Fruit fly (Drosophila melanogaster) whole organism, embryonic: ENCODE data around the gene RPA1.

Experiments
- Bgb ChIP-seq: fragments of 200-800 bp; sonication (Bioruptor generic); IDR thresholded peaks from 2 replicates; pipeline ENCODE4 v1.3.6; 2022; ENCODE audit warnings: missing biosample characterization, missing genetic modification characterization; ENCODE audit not compliant: partially characterized antibody
- CG10209 ChIP-seq: fragments of 200-800 bp; sonication (Bioruptor generic); optimal IDR thresholded peaks from 3 replicates; lab custom pipeline; 2017; ENCODE audit warnings: missing biosample characterization, mild to moderate bottlenecking, missing genetic modification characterization, missing genetic modification reagents
- CG11696 ChIP-seq: fragments of 200-800 bp; sonication (Bioruptor generic); IDR thresholded peaks from 2 replicates; pipeline ENCODE4 v1.3.6; 2022; ENCODE audit warnings: missing biosample characterization, missing genetic modification characterization
- CG12155 ChIP-seq: fragments of 200-800 bp; sonication (Bioruptor generic); optimal IDR thresholded peaks from 3 replicates; lab custom pipeline; 2016; ENCODE audit warnings: missing biosample characterization, missing genetic modification characterization
- CG12236 ChIP-seq: fragments of 200-800 bp; sonication (Bioruptor generic); optimal IDR thresholded peaks from 2 replicates; lab custom pipeline; 2016; ENCODE audit warnings: missing biosample characterization, missing genetic modification characterization
- CG12659 ChIP-seq: fragments of 200-800 bp; sonication (Bioruptor generic); optimal IDR thresholded peaks from 3 replicates; lab custom pipeline; 2017; ENCODE audit warnings: mild to moderate bottlenecking, missing biosample characterization, missing genetic modification reagents, missing genetic modification characterization
- CG12942 ChIP-seq: fragments of 200-800 bp; sonication (Bioruptor generic); optimal IDR thresholded peaks from 3 replicates; lab custom pipeline; 2016; ENCODE audit warnings: missing biosample characterization, missing genetic modification characterization
- CG14860 ChIP-seq: fragments of 200-800 bp; sonication (Bioruptor generic); IDR thresholded peaks from 3 replicates; pipeline ENCODE4 v1.3.6; 2022; ENCODE audit warnings: missing biosample characterization, missing genetic modification characterization; ENCODE audit not compliant: partially characterized antibody
- CG16813 ChIP-seq: fragments of 200-800 bp; sonication (Bioruptor generic); IDR thresholded peaks from 3 replicates; pipeline ENCODE4 v1.3.6; 2022; ENCODE audit warnings: missing biosample characterization, missing genetic modification characterization; ENCODE audit not compliant: partially characterized antibody
- CG17829 ChIP-seq: fragments of 200-800 bp; optimal IDR thresholded peaks from 2 replicates; lab custom pipeline; 2019; ENCODE audit warnings: missing biosample characterization, mild to moderate bottlenecking, missing genetic modification characterization, moderate library complexity
- CG18011 ChIP-seq: fragments of 200-800 bp; sonication (Bioruptor generic); optimal IDR thresholded peaks from 2 replicates; lab custom pipeline; 2017; ENCODE audit warnings: missing biosample characterization, missing genetic modification characterization, mild to moderate bottlenecking, moderate library complexity, missing genotype
- CG18619 ChIP-seq: fragments of 200-800 bp; sonication (Bioruptor generic); optimal IDR thresholded peaks from 3 replicates; lab custom pipeline; 2017; ENCODE audit warnings: missing biosample characterization, mild to moderate bottlenecking, missing genetic modification characterization
- CG2129 ChIP-seq: fragments of 200-800 bp; sonication (Bioruptor generic); IDR thresholded peaks from 2 replicates; pipeline ENCODE4 v1.3.6; 2022; ENCODE audit warnings: missing biosample characterization, missing genetic modification characterization; ENCODE audit not compliant: partially characterized antibody
- CG34224 ChIP-seq: fragments of 200-800 bp; sonication (Bioruptor generic); IDR thresholded peaks from 3 replicates; pipeline ENCODE4 v1.3.6; 2022; ENCODE audit warnings: missing biosample characterization, missing genetic modification characterization; ENCODE audit not compliant: partially characterized antibody
- CG34422 ChIP-seq: fragments of 200-800 bp; sonication (Bioruptor generic); IDR thresholded peaks from 3 replicates; pipeline ENCODE4 v1.3.6; 2022; ENCODE audit warnings: missing biosample characterization, missing genetic modification characterization
- CG4730 ChIP-seq: fragments of 200-800 bp; sonication (Bioruptor generic); IDR thresholded peaks from 2 replicates; pipeline ENCODE4 v1.3.6; 2022; ENCODE audit warnings: missing biosample characterization, missing genetic modification characterization
- CG6791 ChIP-seq: fragments of 200-800 bp; sonication (Bioruptor generic); IDR thresholded peaks from 3 replicates; pipeline ENCODE4 v1.3.6; 2022; ENCODE audit warnings: missing biosample characterization, missing genetic modification characterization; ENCODE audit not compliant: partially characterized antibody
- CG7987 ChIP-seq: fragments of 200-800 bp; sonication (Bioruptor generic); optimal IDR thresholded peaks from 2 replicates; lab custom pipeline; 2018; ENCODE audit warnings: missing biosample characterization, mild to moderate bottlenecking, missing genetic modification characterization, moderate library complexity
- Dll ChIP-seq: fragments of 200-800 bp; sonication (Bioruptor generic); IDR thresholded peaks from 4 replicates; pipeline ENCODE4 v1.3.6; 2022; ENCODE audit warnings: missing biosample characterization, missing genetic modification characterization; ENCODE audit not compliant: partially characterized antibody
- Doc3 ChIP-seq: fragments of 200-800 bp; sonication (Bioruptor generic); IDR thresholded peaks from 3 replicates; pipeline ENCODE4 v1.3.6; 2022; ENCODE audit warnings: missing biosample characterization, missing genetic modification characterization; ENCODE audit not compliant: partially characterized antibody
- Dp ChIP-seq: fragments of 200-800 bp; sonication (Bioruptor generic); optimal IDR thresholded peaks from 2 replicates; lab custom pipeline; 2018; ENCODE audit warnings: missing biosample characterization, mild to moderate bottlenecking, missing genetic modification characterization, moderate library complexity
- Dref ChIP-seq: fragments of 200-800 bp; sonication (Bioruptor generic); IDR thresholded peaks from 2 replicates; pipeline ENCODE4 v1.3.6; 2022; ENCODE audit warnings: missing biosample characterization, missing genetic modification characterization
- Fer1 ChIP-seq: fragments of 200-800 bp; sonication (Bioruptor generic); optimal IDR thresholded peaks from 2 replicates; lab custom pipeline; 2017; ENCODE audit warnings: missing biosample characterization, mild to moderate bottlenecking, missing genetic modification characterization
- HLH54F ChIP-seq: fragments of 200-800 bp; sonication (Bioruptor generic); optimal IDR thresholded peaks from 3 replicates; lab custom pipeline; 2016; ENCODE audit warnings: missing biosample characterization, missing genetic modification characterization
- Lhr ChIP-seq: fragments of 200-800 bp; sonication (Bioruptor generic); optimal IDR thresholded peaks from 3 replicates; lab custom pipeline; 2017; ENCODE audit warnings: mild to moderate bottlenecking, missing biosample characterization, missing genetic modification reagents, missing genetic modification characterization
- Mrtf ChIP-seq: fragments of 200-800 bp; sonication (Bioruptor generic); IDR thresholded peaks from 3 replicates; pipeline ENCODE4 v1.3.6; 2022; ENCODE audit warnings: missing biosample characterization, missing genetic modification characterization
- Scr ChIP-seq: fragments of 200-800 bp; sonication (Bioruptor generic); IDR thresholded peaks from 2 replicates; pipeline ENCODE4 v1.3.6; 2022; ENCODE audit warnings: missing biosample characterization, missing genetic modification characterization; ENCODE audit not compliant: partially characterized antibody
- amos ChIP-seq: fragments of 200-800 bp; sonication (Bioruptor generic); IDR thresholded peaks from 2 replicates; pipeline ENCODE4 v1.3.6; 2022; ENCODE audit warnings: missing biosample characterization, missing genetic modification characterization; ENCODE audit not compliant: partially characterized antibody
- bigmax ChIP-seq: fragments of 200-800 bp; sonication (Bioruptor generic); optimal IDR thresholded peaks from 2 replicates; lab custom pipeline; 2018; ENCODE audit warnings: missing biosample characterization, mild to moderate bottlenecking, missing genetic modification characterization
- croc ChIP-seq: fragments of 200-800 bp; sonication (Bioruptor generic); conservative IDR thresholded peaks from 3 replicates; pipeline ENCODE4 v1.3.6; 2022; ENCODE audit warnings: missing biosample characterization, missing genetic modification characterization
- crp ChIP-seq, 2 experiments: fragments of 200-800 bp; sonication (Bioruptor generic); optimal IDR thresholded peaks; 2 replicates in 1 of 2; 3 replicates in 1 of 2; lab custom pipeline; 2017; ENCODE audit warnings: missing biosample characterization in 2 of 2, missing genetic modification characterization in 2 of 2, mild to moderate bottlenecking in 1 of 2, moderate library complexity in 1 of 2
- da ChIP-seq: fragments of 200-800 bp; sonication (Bioruptor generic); optimal IDR thresholded peaks from 2 replicates; lab custom pipeline; 2016; ENCODE audit warnings: missing biosample characterization, missing genetic modification characterization
- dati ChIP-seq: fragments of 200-800 bp; sonication (Bioruptor generic); IDR thresholded peaks from 2 replicates; pipeline ENCODE4 v1.3.6; 2022; ENCODE audit warnings: missing biosample characterization, missing genetic modification characterization
- dm ChIP-seq: fragments of 200-800 bp; sonication (Bioruptor generic); optimal IDR thresholded peaks from 3 replicates; lab custom pipeline; 2016; ENCODE audit warnings: missing biosample characterization, missing genetic modification characterization
- dmrt11E ChIP-seq: fragments of 200-800 bp; sonication (Bioruptor generic); optimal IDR thresholded peaks from 3 replicates; lab custom pipeline; 2018; ENCODE audit warnings: missing biosample characterization, mild to moderate bottlenecking, missing genetic modification characterization, moderate library complexity
- gcm ChIP-seq: fragments of 200-800 bp; sonication (Bioruptor generic); optimal IDR thresholded peaks from 2 replicates; lab custom pipeline; 2019; ENCODE audit warnings: missing biosample characterization, mild to moderate bottlenecking, missing genetic modification characterization, moderate library complexity
- inv ChIP-seq: fragments of 200-800 bp; sonication (Bioruptor generic); IDR thresholded peaks from 2 replicates; pipeline ENCODE4 v1.3.6; 2022; ENCODE audit warnings: missing biosample characterization, missing genetic modification characterization; ENCODE audit not compliant: partially characterized antibody
- ken ChIP-seq: fragments of 200-800 bp; sonication (Bioruptor generic); IDR thresholded peaks from 3 replicates; pipeline ENCODE4 v1.3.6; 2022; ENCODE audit warnings: missing biosample characterization, missing genetic modification characterization
- p53 ChIP-seq: fragments of 200-800 bp; sonication (Bioruptor generic); optimal IDR thresholded peaks from 2 replicates; lab custom pipeline; 2016; ENCODE audit warnings: missing biosample characterization, missing genetic modification characterization
- pb ChIP-seq: fragments of 200-800 bp; sonication (Bioruptor generic); optimal IDR thresholded peaks from 3 replicates; lab custom pipeline; 2016; ENCODE audit warnings: missing biosample characterization, missing genetic modification characterization
- run ChIP-seq: fragments of 200-800 bp; sonication (Bioruptor generic); optimal IDR thresholded peaks from 3 replicates; lab custom pipeline; 2018; ENCODE audit warnings: missing biosample characterization, mild to moderate bottlenecking, missing genetic modification characterization
- sens ChIP-seq: fragments of 200-800 bp; sonication (Bioruptor generic); peaks from one replicate; lab custom pipeline; 2016; ENCODE audit warnings: missing biosample characterization, missing genetic modification characterization
- stc ChIP-seq: fragments of 200-800 bp; sonication (Bioruptor generic); IDR thresholded peaks from 2 replicates; pipeline ENCODE4 v1.3.6; 2022; ENCODE audit warnings: missing biosample characterization, missing genetic modification characterization
- tll ChIP-seq, 2 experiments: fragments of 200-800 bp in 1 of 2; fragments of >200 bp in 1 of 2; sonication (Bioruptor generic) in 1 of 2; optimal IDR thresholded peaks; 2 replicates each; lab custom pipeline; 2017 to 2019; ENCODE audit warnings: missing biosample characterization in 2 of 2, missing genetic modification characterization in 2 of 2, mild to moderate bottlenecking in 1 of 2, moderate library complexity in 1 of 2
- tna ChIP-seq: fragments of 200-800 bp; sonication (Bioruptor generic); IDR thresholded peaks from 2 replicates; pipeline ENCODE4 v1.3.6; 2022; ENCODE audit warnings: missing biosample characterization, missing genetic modification characterization; ENCODE audit not compliant: partially characterized antibody
- trem ChIP-seq: fragments of 200-800 bp; optimal IDR thresholded peaks from 3 replicates; lab custom pipeline; 2019; ENCODE audit warnings: missing biosample characterization, mild to moderate bottlenecking, missing genetic modification characterization, moderate library complexity
- tup ChIP-seq: fragments of 200-800 bp; sonication (Bioruptor generic); optimal IDR thresholded peaks from 2 replicates; lab custom pipeline; 2016; ENCODE audit warnings: missing biosample characterization, mild to moderate bottlenecking, missing genetic modification characterization, moderate library complexity
- tx ChIP-seq: fragments of 200-800 bp; sonication (Bioruptor generic); optimal IDR thresholded peaks from 2 replicates; lab custom pipeline; 2016; ENCODE audit warnings: missing biosample characterization, missing genetic modification characterization
- vnd ChIP-seq: fragments of 200-800 bp; sonication (Bioruptor generic); IDR thresholded peaks from 3 replicates; pipeline ENCODE4 v1.3.6; 2022; ENCODE audit warnings: missing biosample characterization, missing genetic modification characterization; ENCODE audit not compliant: partially characterized antibody

Gene RPA1

dm6 chr3R:8313038-8313437, 48.8 kb upstream of the RPA1 start, which contains the start of gene CG7483 (continued):
- TF ChIP-seq amos (peak; percentile 86), run (tag; lab: Kevin White, UChicago) (no peak), stc (no peak), Dref (peak; percentile 97), dm (GFP tag; lab: Kevin White, UChicago) (no peak), CG4730 (GFP tag; lab: Robert Waterston, UW) (no peak), ken (no peak), bigmax (GFP tag; lab: Kevin White, UChicago) (no peak), CG12236 (GFP tag; lab: Kevin White, UChicago) (no peak), CG17829 (tag; lab: Kevin White, UChicago) (peak; percentile 36), Dll (GFP tag; lab: Robert Waterston, UW) (peak; percentile 89), Mrtf (GFP tag; lab: Robert Waterston, UW) (no peak), croc (GFP tag; lab: Robert Waterston, UW) (no peak), HLH54F (GFP tag; lab: Kevin White, UChicago) (no peak), tx (GFP tag; lab: Kevin White, UChicago) (no peak), Fer1 (GFP tag; lab: Kevin White, UChicago) (peak; percentile 26), Bgb (GFP tag; lab: Robert Waterston, UW) (peak; percentile 86), CG34224 (peak; percentile 94), Lhr (GFP tag; lab: Kevin White, UChicago) (peak; percentile 21), inv (peak; percentile 59), Dp (GFP tag; lab: Kevin White, UChicago) (peak; percentile 96), CG18011 (GFP tag; lab: Kevin White, UChicago) (no peak), CG18619 (GFP tag; lab: Kevin White, UChicago) (no peak), pb (GFP tag; lab: Kevin White, UChicago) (no peak), gcm (GFP tag; lab: Kevin White, UChicago) (no peak), CG14860 (peak; percentile 74; the same call in 2 of the 3 replicates), Doc3 (GFP tag; lab: Robert Waterston, UW) (peak; percentile 77), CG10209 (GFP tag; lab: Kevin White, UChicago) (no peak), tup (GFP tag; lab: Kevin White, UChicago) (no peak), Scr (GFP tag; lab: Robert Waterston, UW) (peak; percentile 81), tll (GFP tag; optimal IDR thresholded peaks at IDR 0.05; lab: Kevin White, UChicago) (peak in 1 of 2 experiments; percentile 18), dati (GFP tag; lab: Robert Waterston, UW) (no peak), crp (GFP tag; optimal IDR thresholded peaks at IDR 0.05; lab: Kevin White, UChicago) (no peak), CG11696 (GFP tag; lab: Robert Waterston, UW) (no peak), p53 (GFP tag; lab: Kevin White, UChicago) (no peak), tna (GFP tag; lab: Robert Waterston, UW) (peak; percentile 65), CG34422 (GFP tag; lab: Robert Waterston, UW) (peak; percentile 52; the same call in 1 of the 3 replicates), da (no peak), CG2129 (GFP tag; lab: Robert Waterston, UW) (peak; percentile 66), dmrt11E (tag; lab: Kevin White, UChicago) (no peak), CG6791 (GFP tag; lab: Robert Waterston, UW) (peak; percentile 90), trem (peak; percentile 58), sens (GFP tag; lab: Kevin White, UChicago) (peak; percentile 60), CG12942 (no peak), CG12659 (GFP tag; lab: Kevin White, UChicago) (peak; percentile 42), vnd (peak; percentile 75), CG7987 (GFP tag; lab: Kevin White, UChicago) (no peak), CG16813 (GFP tag; lab: Robert Waterston, UW) (peak; percentile 79), CG12155 (GFP tag; lab: Kevin White, UChicago) (no peak)
